Worm (Caenorhabditis elegans): Measurements from ENCODE around the gene clec-143.

Gene clec-143

ce11 chrII:10449707-10450106, 20.4 kb downstream of the clec-143 start, which contains the start of gene lin-56:
Gene lin-56 (plus strand): TSS chrII:10450007.
- TF ChIP-seq snpc-4 (tag; optimal IDR thresholded peaks at IDR 0.05): no peak
- TF ChIP-seq C04F5.9 (tag; optimal IDR thresholded peaks at IDR 0.05): no peak
- TF ChIP-seq lin-14 (GFP tag; optimal IDR thresholded peaks at IDR 0.05): no peak
- no peak for TF ChIP-seq swsn-7 (tag; optimal IDR thresholded peaks at IDR 0.05)
- no peak for TF ChIP-seq unc-30 (tag; optimal IDR thresholded peaks at IDR 0.05)
- no peak for TF ChIP-seq nhr-76 (tag; optimal IDR thresholded peaks at IDR 0.05)
- no peak for TF ChIP-seq ztf-4 (tag; optimal IDR thresholded peaks at IDR 0.05)
- TF ChIP-seq rnt-1 (tag; optimal IDR thresholded peaks at IDR 0.05): no peak
- no peak for TF ChIP-seq ceh-90 (tag; optimal IDR thresholded peaks at IDR 0.05)
- no peak for TF ChIP-seq nhr-77 (tag; optimal IDR thresholded peaks at IDR 0.05)
- no peak for TF ChIP-seq elt-3 (tag; optimal IDR thresholded peaks at IDR 0.05)
- TF ChIP-seq ceh-88 (GFP tag; IDR thresholded peaks at IDR 0.05): no peak
- no peak for TF ChIP-seq ceh-63 (GFP tag; optimal IDR thresholded peaks at IDR 0.05)
- no peak for TF ChIP-seq tlp-1 (tag; optimal IDR thresholded peaks at IDR 0.05)
- no peak for TF ChIP-seq aha-1 (tag; optimal IDR thresholded peaks at IDR 0.05)
- TF ChIP-seq nhr-12 (tag; optimal IDR thresholded peaks at IDR 0.05): no peak

- TF ChIP-seq pax-3 (tag; optimal IDR thresholded peaks at IDR 0.05) (no peak), lin-13 (GFP tag; optimal IDR thresholded peaks at IDR 0.05) (peak; percentile 21), ces-1 (GFP tag; optimal IDR thresholded peaks at IDR 0.05) (no peak), C04F5.9 (tag; optimal IDR thresholded peaks at IDR 0.05) (no peak), egl-27 (tag; optimal IDR thresholded peaks at IDR 0.05) (no peak), hpl-2 (GFP tag; optimal IDR thresholded peaks at IDR 0.05) (no peak), F16B12.6 (tag; optimal IDR thresholded peaks at IDR 0.05) (no peak), snu-23 (GFP tag; optimal IDR thresholded peaks at IDR 0.05) (peak; percentile 55), nhr-71 (tag; optimal IDR thresholded peaks at IDR 0.05) (peak; percentile 75), jun-1 (tag; optimal IDR thresholded peaks at IDR 0.05) (no peak), swsn-7 (tag; optimal IDR thresholded peaks at IDR 0.05) (no peak), pqm-1 (tag; optimal IDR thresholded peaks at IDR 0.05) (no peak), ceh-8 (GFP tag; optimal IDR thresholded peaks at IDR 0.05) (no peak), pag-3 (tag; optimal IDR thresholded peaks at IDR 0.05; ENCODE audit: borderline replicate concordance, insufficient read depth) (no peak), nhr-85 (tag) (peak; percentile 94), dpl-1 (GFP tag; optimal IDR thresholded peaks at IDR 0.05) (no peak), lin-39 (tag; optimal IDR thresholded peaks at IDR 0.05) (no peak), alr-1 (tag; optimal IDR thresholded peaks at IDR 0.05; ENCODE audit: borderline replicate concordance) (no peak), nhr-77 (tag; optimal IDR thresholded peaks at IDR 0.05) (no peak), rnt-1 (tag; optimal IDR thresholded peaks at IDR 0.05) (peak; percentile 3), sptf-1 (tag; optimal IDR thresholded peaks at IDR 0.05) (no peak), efl-3 (GFP tag; optimal IDR thresholded peaks at IDR 0.05) (no peak), C34B4.2 (tag; optimal IDR thresholded peaks at IDR 0.05) (peak; percentile 3), Y116A8C.19 (tag; optimal IDR thresholded peaks at IDR 0.05; ENCODE audit: borderline replicate concordance) (no peak), sox-4 (tag; optimal IDR thresholded peaks at IDR 0.05) (no peak), ceh-88 (GFP tag; IDR thresholded peaks at IDR 0.05) (no peak; the same call in 1 of the 2 replicates), nhr-84 (tag; optimal IDR thresholded peaks at IDR 0.05) (no peak), tbx-2 (tag; optimal IDR thresholded peaks at IDR 0.05) (no peak), nhr-19 (GFP tag; conservative IDR thresholded peaks at IDR 0.05) (peak; percentile 45; the same call in 1 of the 2 replicates), nhr-76 (tag; optimal IDR thresholded peaks at IDR 0.05) (no peak), ceh-82 (tag; optimal IDR thresholded peaks at IDR 0.05) (no peak), nhr-12 (tag; optimal IDR thresholded peaks at IDR 0.05) (no peak), hlh-17 (GFP tag; optimal IDR thresholded peaks at IDR 0.05; ENCODE audit: borderline replicate concordance) (no peak), nhr-47 (tag; optimal IDR thresholded peaks at IDR 0.05) (no peak), aly-2 (tag; optimal IDR thresholded peaks at IDR 0.05) (no peak), ceh-63 (GFP tag; optimal IDR thresholded peaks at IDR 0.05) (no peak), aha-1 (tag; optimal IDR thresholded peaks at IDR 0.05) (no peak), ets-5 (GFP tag; IDR thresholded peaks at IDR 0.05) (no peak), mef-2 (tag; optimal IDR thresholded peaks at IDR 0.05) (no peak), nhr-20 (tag; optimal IDR thresholded peaks at IDR 0.05) (peak; percentile 67)
These were observed 22.5 kb downstream of the clec-143 start, which contains the start of gene ZK673.2 for ce11 chrII:10447348-10448316. Gene ZK673.2 (plus strand): TSS chrII:10448266.

Measured in whole organism, L1 larva.